Worm (Caenorhabditis elegans) whole organism, midembryonic: Measurements from ENCODE around the gene ilys-5.

Experiments
- T22C8.4 ChIP-seq: fragments of 200-800 bp; sonication (Bioruptor generic); IDR thresholded peaks from 2 replicates; pipeline ENCODE4 v1.3.6; 2022; ENCODE audit warnings: missing genetic modification characterization, missing compliant biosample characterization
- cog-1 ChIP-seq: sonication (generic microtip); optimal IDR thresholded peaks from 2 replicates; lab custom pipeline; 2016; ENCODE audit warnings: missing genetic modification characterization, missing compliant biosample characterization
- flt-1 ChIP-seq: fragments of 200-800 bp; sonication (Bioruptor generic); IDR thresholded peaks from 2 replicates; pipeline ENCODE4 v1.3.6; 2022; ENCODE audit warnings: missing genetic modification characterization, missing compliant biosample characterization
- klf-2 ChIP-seq: fragments of 200-800 bp; sonication (Bioruptor generic); conservative IDR thresholded peaks from 2 replicates; pipeline ENCODE4 v1.3.6; 2022; ENCODE audit warnings: missing genetic modification reagents, missing genetic modification characterization, missing compliant biosample characterization
- med-1 ChIP-seq: sonication (generic microtip); optimal IDR thresholded peaks from 2 replicates; lab custom pipeline; 2017; ENCODE audit warnings: missing genetic modification characterization, mild to moderate bottlenecking, missing compliant biosample characterization, antibody characterized with exemption, missing genetic modification reagents; ENCODE audit not compliant: insufficient read depth
- ref-1 ChIP-seq: fragments of 200-800 bp; sonication (Bioruptor generic); conservative IDR thresholded peaks from 2 replicates; pipeline ENCODE4 v1.3.6; 2022; ENCODE audit warnings: missing genetic modification reagents, missing genetic modification characterization, missing compliant biosample characterization
- tab-1 ChIP-seq: fragments of 200-800 bp; sonication (Bioruptor generic); IDR thresholded peaks from 2 replicates; pipeline ENCODE4 v1.3.6; 2022; ENCODE audit warnings: missing genetic modification characterization, missing compliant biosample characterization
- ztf-23 ChIP-seq: fragments of 200-800 bp; sonication (Bioruptor generic); IDR thresholded peaks from 2 replicates; pipeline ENCODE4 v1.3.6; 2022; ENCODE audit warnings: missing genetic modification reagents, missing genetic modification characterization, missing compliant biosample characterization
- ztf-29 ChIP-seq: fragments of 200-800 bp; sonication (Bioruptor generic); IDR thresholded peaks from 2 replicates; pipeline ENCODE4 v1.3.6; 2022; ENCODE audit warnings: missing genetic modification reagents, missing genetic modification characterization, missing compliant biosample characterization

ce11 chrX:6517025-6517770 lies 19.4 kb downstream of the ilys-5 start:
- TF ChIP-seq med-1 (GFP tag; lab: Kevin White, UChicago) (no peak), flt-1 (GFP tag; lab: Robert Waterston, UW) (no peak), tab-1 (GFP tag; lab: Robert Waterston, UW) (no peak), ztf-23 (GFP tag; lab: Robert Waterston, UW) (no peak), cog-1 (tag; lab: Kevin White, UChicago) (no peak), klf-2 (GFP tag; lab: Robert Waterston, UW) (no peak), ztf-29 (GFP tag; lab: Robert Waterston, UW) (no peak), ref-1 (GFP tag; lab: Robert Waterston, UW) (no peak), T22C8.4 (GFP tag; lab: Robert Waterston, UW) (no peak)
